Fruit fly (Drosophila melanogaster) whole organism, embryonic: ENCODE data around the gene CG10874.

Source experiments
- CG10147 ChIP-seq: fragments of 200-800 bp; sonication (Bioruptor generic); optimal IDR thresholded peaks from 2 replicates; lab custom pipeline; 2019; ENCODE audit warnings: missing biosample characterization, mild to moderate bottlenecking, missing genetic modification characterization, moderate library complexity
- CG10366 ChIP-seq: fragments of 200-800 bp; sonication (Bioruptor generic); IDR thresholded peaks from 2 replicates; pipeline ENCODE4 v1.3.6; 2022; ENCODE audit warnings: missing biosample characterization, missing genetic modification characterization
- CG10431 ChIP-seq: fragments of 200-800 bp; sonication (Bioruptor generic); optimal IDR thresholded peaks from 3 replicates; lab custom pipeline; 2018; ENCODE audit warnings: missing biosample characterization, mild to moderate bottlenecking, missing genetic modification characterization
- CG11085 ChIP-seq: fragments of 200-800 bp; sonication (Bioruptor generic); IDR thresholded peaks from 2 replicates; pipeline ENCODE4 v1.3.6; 2022; ENCODE audit warnings: missing biosample characterization, missing genetic modification characterization
- CG13287 ChIP-seq: fragments of 200-800 bp; sonication (Bioruptor generic); IDR thresholded peaks from 2 replicates; pipeline ENCODE4 v1.3.6; 2022; ENCODE audit warnings: missing biosample characterization, missing genetic modification characterization; ENCODE audit not compliant: partially characterized antibody
- CG13296 ChIP-seq: fragments of 200-800 bp; sonication (Bioruptor generic); optimal IDR thresholded peaks from 3 replicates; lab custom pipeline; 2018; ENCODE audit warnings: missing biosample characterization, mild to moderate bottlenecking, missing genetic modification characterization
- CG13624 ChIP-seq: fragments of 200-800 bp; sonication (Bioruptor generic); optimal IDR thresholded peaks from 2 replicates; lab custom pipeline; 2016; ENCODE audit warnings: missing biosample characterization, missing genetic modification characterization
- CG17829 ChIP-seq: fragments of 200-800 bp; optimal IDR thresholded peaks from 2 replicates; lab custom pipeline; 2019; ENCODE audit warnings: missing biosample characterization, mild to moderate bottlenecking, missing genetic modification characterization, moderate library complexity
- CG2202 ChIP-seq: fragments of 200-800 bp; sonication (Bioruptor generic); optimal IDR thresholded peaks from 2 replicates; lab custom pipeline; 2018; ENCODE audit warnings: missing biosample characterization, mild to moderate bottlenecking, missing genetic modification characterization
- CG2875 ChIP-seq: fragments of 200-800 bp; sonication (Bioruptor generic); optimal IDR thresholded peaks from 2 replicates; lab custom pipeline; 2017; ENCODE audit warnings: missing biosample characterization, mild to moderate bottlenecking, missing genetic modification characterization, missing genetic modification reagents
- CG2889 ChIP-seq: fragments of 200-800 bp; sonication (Bioruptor generic); IDR thresholded peaks from 3 replicates; pipeline ENCODE4 v1.3.6; 2022; ENCODE audit warnings: missing biosample characterization, missing genetic modification characterization
- CG31441 ChIP-seq: fragments of 200-800 bp; sonication (Bioruptor generic); IDR thresholded peaks from 2 replicates; pipeline ENCODE4 v1.3.6; 2022; ENCODE audit warnings: missing biosample characterization, missing genetic modification characterization
- CG4730 ChIP-seq: fragments of 200-800 bp; sonication (Bioruptor generic); IDR thresholded peaks from 2 replicates; pipeline ENCODE4 v1.3.6; 2022; ENCODE audit warnings: missing biosample characterization, missing genetic modification characterization
- CG4820 ChIP-seq: fragments of 200-800 bp; sonication (Bioruptor generic); optimal IDR thresholded peaks from 3 replicates; lab custom pipeline; 2016; ENCODE audit warnings: missing biosample characterization, missing genetic modification characterization
- CG5180 ChIP-seq: fragments of 200-800 bp; sonication (Bioruptor generic); optimal IDR thresholded peaks from 3 replicates; lab custom pipeline; 2017; ENCODE audit warnings: missing biosample characterization, missing genetic modification characterization, mild to moderate bottlenecking, moderate library complexity, missing genetic modification reagents
- CG6254 ChIP-seq: fragments of 200-800 bp; sonication (Bioruptor generic); optimal IDR thresholded peaks from 3 replicates; lab custom pipeline; 2017; ENCODE audit warnings: mild to moderate bottlenecking, missing biosample characterization, missing genetic modification reagents, missing genetic modification characterization
- CG6654 ChIP-seq: fragments of 200-800 bp; sonication (Bioruptor generic); optimal IDR thresholded peaks from 2 replicates; lab custom pipeline; 2017; ENCODE audit warnings: missing biosample characterization, mild to moderate bottlenecking, missing genetic modification characterization
- CG7556 ChIP-seq: fragments of 200-800 bp; sonication (Bioruptor generic); optimal IDR thresholded peaks from 2 replicates; lab custom pipeline; 2017; ENCODE audit warnings: missing biosample characterization, mild to moderate bottlenecking, missing genetic modification characterization
- CG8281 ChIP-seq: fragments of 200-800 bp; sonication (Bioruptor generic); optimal IDR thresholded peaks from 2 replicates; lab custom pipeline; 2018; ENCODE audit warnings: missing biosample characterization, mild to moderate bottlenecking, missing genetic modification characterization, moderate library complexity
- Doc2 ChIP-seq: fragments of 200-800 bp; sonication (Bioruptor generic); IDR thresholded peaks from 2 replicates; pipeline ENCODE4 v1.3.6; 2022; ENCODE audit warnings: missing biosample characterization, missing genetic modification characterization
- Eip74EF ChIP-seq, 2 experiments: fragments of 200-800 bp in 1 of 2; fragments of >200 bp in 1 of 2; sonication (Bioruptor generic) in 1 of 2; optimal IDR thresholded peaks; 2 replicates each; lab custom pipeline; 2017 to 2019; ENCODE audit warnings: missing biosample characterization in 2 of 2, missing genetic modification characterization in 2 of 2, mild to moderate bottlenecking in 1 of 2, moderate library complexity in 1 of 2
- Fer1 ChIP-seq: fragments of 200-800 bp; sonication (Bioruptor generic); optimal IDR thresholded peaks from 2 replicates; lab custom pipeline; 2017; ENCODE audit warnings: missing biosample characterization, mild to moderate bottlenecking, missing genetic modification characterization
- HLH3B ChIP-seq: fragments of 200-800 bp; sonication (Bioruptor generic); IDR thresholded peaks from 2 replicates; pipeline ENCODE4 v1.3.6; 2022; ENCODE audit warnings: missing biosample characterization, missing genetic modification characterization
- HmgD ChIP-seq: fragments of 200-800 bp; sonication (Bioruptor generic); optimal IDR thresholded peaks from 3 replicates; lab custom pipeline; 2016; ENCODE audit warnings: missing biosample characterization, missing genetic modification characterization
- Mes4 ChIP-seq: fragments of 200-800 bp; sonication (Bioruptor generic); optimal IDR thresholded peaks from 2 replicates; lab custom pipeline; 2016; ENCODE audit warnings: missing biosample characterization, missing genetic modification characterization
- NK7.1 ChIP-seq: fragments of 200-800 bp; sonication (Bioruptor generic); optimal IDR thresholded peaks from 3 replicates; lab custom pipeline; 2016; ENCODE audit warnings: missing biosample characterization, missing genetic modification characterization
- Nf-YA ChIP-seq: fragments of 200-800 bp; sonication (Bioruptor generic); IDR thresholded peaks from 2 replicates; pipeline ENCODE4 v1.3.6; 2022; ENCODE audit warnings: missing biosample characterization, missing genetic modification characterization
- Poxn ChIP-seq: fragments of 200-800 bp; sonication (Bioruptor generic); IDR thresholded peaks from 2 replicates; pipeline ENCODE4 v1.3.6; 2022; ENCODE audit warnings: missing biosample characterization, missing genetic modification characterization
- Scr ChIP-seq: fragments of 200-800 bp; sonication (Bioruptor generic); IDR thresholded peaks from 2 replicates; pipeline ENCODE4 v1.3.6; 2022; ENCODE audit warnings: missing biosample characterization, missing genetic modification characterization; ENCODE audit not compliant: partially characterized antibody
- Sox102F ChIP-seq: fragments of 200-800 bp; sonication (Bioruptor generic); optimal IDR thresholded peaks from 2 replicates; lab custom pipeline; 2018; ENCODE audit warnings: missing biosample characterization, mild to moderate bottlenecking, missing genetic modification characterization, moderate library complexity
- Stat92E ChIP-seq, 3 experiments: fragments of >200 bp in 2 of 3; fragments of 200-800 bp in 1 of 3; sonication (Bioruptor generic) in 1 of 3; optimal IDR thresholded peaks; 2 replicates each; lab custom pipeline; 2017 to 2019; ENCODE audit warnings: missing biosample characterization in 3 of 3, missing genetic modification characterization in 3 of 3, mild to moderate bottlenecking in 1 of 3, moderate library complexity in 1 of 3
- ab ChIP-seq: fragments of 200-800 bp; sonication (Bioruptor generic); optimal IDR thresholded peaks from 2 replicates; lab custom pipeline; 2016; ENCODE audit warnings: missing biosample characterization, missing genetic modification characterization
- bcd ChIP-seq: fragments of 200-800 bp; sonication (Bioruptor generic); optimal IDR thresholded peaks from 2 replicates; lab custom pipeline; 2017; ENCODE audit warnings: missing biosample characterization, mild to moderate bottlenecking, missing genetic modification characterization
- corto ChIP-seq: fragments of 200-800 bp; sonication (Bioruptor generic); optimal IDR thresholded peaks from 2 replicates; lab custom pipeline; 2016; ENCODE audit warnings: missing biosample characterization, mild to moderate bottlenecking, missing genetic modification characterization, moderate library complexity
- disco-r ChIP-seq: fragments of 200-800 bp; sonication (Bioruptor generic); optimal IDR thresholded peaks from 2 replicates; lab custom pipeline; 2016; ENCODE audit warnings: missing biosample characterization, missing genetic modification characterization
- fru ChIP-seq: fragments of >200 bp; optimal IDR thresholded peaks from 2 replicates; lab custom pipeline; 2017
- gcm ChIP-seq: fragments of 200-800 bp; sonication (Bioruptor generic); optimal IDR thresholded peaks from 2 replicates; lab custom pipeline; 2019; ENCODE audit warnings: missing biosample characterization, mild to moderate bottlenecking, missing genetic modification characterization, moderate library complexity
- ham ChIP-seq: fragments of 200-800 bp; sonication (Bioruptor generic); IDR thresholded peaks from 2 replicates; pipeline ENCODE4 v1.3.6; 2022; ENCODE audit warnings: missing biosample characterization, missing genetic modification characterization
- kay ChIP-seq: fragments of 200-800 bp; sonication (Bioruptor generic); optimal IDR thresholded peaks from 2 replicates; lab custom pipeline; 2016; ENCODE audit warnings: missing biosample characterization, missing genetic modification characterization
- odd ChIP-seq: fragments of 200-800 bp; sonication (Bioruptor generic); optimal IDR thresholded peaks from 2 replicates; lab custom pipeline; 2017; ENCODE audit warnings: missing biosample characterization, mild to moderate bottlenecking, missing genetic modification characterization
- p53 ChIP-seq: fragments of 200-800 bp; sonication (Bioruptor generic); optimal IDR thresholded peaks from 2 replicates; lab custom pipeline; 2016; ENCODE audit warnings: missing biosample characterization, missing genetic modification characterization
- ro ChIP-seq: fragments of 200-800 bp; sonication (Bioruptor generic); IDR thresholded peaks from 2 replicates; pipeline ENCODE4 v1.3.6; 2022; ENCODE audit warnings: missing biosample characterization, missing genetic modification characterization
- salm ChIP-seq: fragments of 200-800 bp; sonication (Bioruptor generic); optimal IDR thresholded peaks from 2 replicates; lab custom pipeline; 2018; ENCODE audit warnings: missing biosample characterization, mild to moderate bottlenecking, missing genetic modification characterization
- slou ChIP-seq: fragments of 200-800 bp; sonication (Bioruptor generic); optimal IDR thresholded peaks from 3 replicates; lab custom pipeline; 2016; ENCODE audit warnings: missing biosample characterization, missing genetic modification characterization
- sob ChIP-seq: fragments of 200-800 bp; sonication (Bioruptor generic); IDR thresholded peaks from 2 replicates; pipeline ENCODE4 v1.3.6; 2022; ENCODE audit warnings: missing biosample characterization, missing genetic modification characterization
- ssp ChIP-seq: fragments of 200-800 bp; sonication (Bioruptor generic); IDR thresholded peaks from 2 replicates; pipeline ENCODE4 v1.3.6; 2022; ENCODE audit warnings: missing biosample characterization, missing genetic modification characterization
- tgo ChIP-seq: fragments of 200-800 bp; sonication (Bioruptor generic); IDR thresholded peaks from 3 replicates; pipeline ENCODE4 v1.3.6; 2022; ENCODE audit warnings: missing biosample characterization, missing genetic modification characterization
- unpg ChIP-seq: fragments of 200-800 bp; sonication (Bioruptor generic); optimal IDR thresholded peaks from 3 replicates; lab custom pipeline; 2018; ENCODE audit warnings: missing biosample characterization, mild to moderate bottlenecking, missing genetic modification characterization, moderate library complexity
- yki ChIP-seq: fragments of >200 bp; optimal IDR thresholded peaks from 3 replicates; lab custom pipeline; 2018

The CG10874 gene

DNA sequence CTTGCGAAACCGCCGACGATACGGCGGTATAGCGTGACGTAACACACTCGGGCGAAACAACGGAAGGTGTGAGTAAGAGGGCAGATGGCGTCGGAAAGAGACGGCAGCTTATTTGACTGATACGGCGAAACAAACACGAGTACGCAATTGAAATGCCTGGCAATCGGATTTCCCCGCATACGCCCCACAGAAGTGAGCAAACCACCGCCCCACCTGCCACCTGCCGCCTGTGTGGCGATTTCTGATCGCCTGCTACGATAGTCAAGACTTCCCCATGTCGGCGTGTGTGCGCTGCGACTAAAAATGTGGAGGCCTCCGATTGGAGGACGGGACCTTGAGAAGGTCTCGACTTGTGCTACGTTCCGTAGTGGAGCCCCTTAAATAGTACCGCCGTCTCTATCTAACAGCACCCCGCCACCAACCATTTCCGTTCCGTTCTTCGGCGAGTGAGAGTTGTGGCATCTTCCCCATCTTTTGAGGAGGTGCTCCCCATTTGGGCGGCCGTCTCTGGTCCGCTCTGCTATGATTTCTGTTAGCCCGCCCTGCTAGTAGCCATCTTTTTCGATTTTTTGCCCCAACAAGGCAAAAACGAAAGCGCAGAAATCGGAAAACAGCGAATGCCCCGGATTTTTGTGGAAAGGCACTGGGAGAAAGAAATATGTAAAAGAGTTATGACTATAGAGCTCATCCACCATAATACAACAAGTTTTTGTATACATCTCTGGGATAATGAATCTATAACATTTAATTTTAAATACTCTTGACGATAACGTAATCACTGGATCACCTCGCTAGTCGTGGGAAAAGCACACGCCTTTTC, 6.6 kb upstream of the CG10874 start (continued):
- no peak for TF ChIP-seq Scr (GFP tag; lab: Robert Waterston, UW)
- peak; percentile 56 for TF ChIP-seq CG8281 (tag; lab: Kevin White, UChicago)
- no peak for TF ChIP-seq tgo (GFP tag; lab: Robert Waterston, UW)
- peak; percentile 64 for TF ChIP-seq CG10147 (GFP tag; lab: Kevin White, UChicago)
- peak; percentile 43 for TF ChIP-seq CG5180
- peak; percentile 43 for TF ChIP-seq odd (GFP tag; lab: Kevin White, UChicago)
- TF ChIP-seq Eip74EF (GFP tag; optimal IDR thresholded peaks at IDR 0.05; lab: Kevin White, UChicago) = peak in 1 of 2 experiments; percentile 73
- peak; percentile 84 for TF ChIP-seq CG2202
- peak; percentile 85 for TF ChIP-seq Mes4 (GFP tag; lab: Kevin White, UChicago)
- TF ChIP-seq ssp (GFP tag; lab: Robert Waterston, UW) = no peak
- TF ChIP-seq Doc2 (GFP tag; lab: Robert Waterston, UW) = no peak
- peak; percentile 12 for TF ChIP-seq CG10431 (GFP tag; lab: Kevin White, UChicago)
- no peak for TF ChIP-seq Nf-YA
- TF ChIP-seq CG13296 (GFP tag; lab: Kevin White, UChicago) = peak; percentile 62
- no peak for TF ChIP-seq sob (GFP tag; lab: Robert Waterston, UW)
- no peak for TF ChIP-seq CG11085 (GFP tag; lab: Robert Waterston, UW)
- TF ChIP-seq CG7556 (GFP tag; lab: Kevin White, UChicago) = peak; percentile 86
- peak; percentile 96 for TF ChIP-seq corto
- peak; percentile 84 for TF ChIP-seq CG17829 (tag; lab: Kevin White, UChicago)
- no peak for TF ChIP-seq Stat92E (GFP tag; optimal IDR thresholded peaks at IDR 0.05; lab: Kevin White, UChicago)
- TF ChIP-seq p53 (GFP tag; lab: Kevin White, UChicago) = peak; percentile 20
- peak; percentile 44 for TF ChIP-seq HmgD (GFP tag; lab: Kevin White, UChicago)
- peak; percentile 86 for TF ChIP-seq bcd (GFP tag; lab: Kevin White, UChicago)
- TF ChIP-seq HLH3B (GFP tag; lab: Robert Waterston, UW) = no peak
- TF ChIP-seq Sox102F (GFP tag; lab: Kevin White, UChicago) = peak; percentile 89
- peak; percentile 76 for TF ChIP-seq CG6254 (GFP tag; lab: Kevin White, UChicago)
- no peak for TF ChIP-seq ham (GFP tag; lab: Robert Waterston, UW)
- TF ChIP-seq CG4730 = no peak
- no peak for TF ChIP-seq yki (lab: Kevin White, UChicago)
- TF ChIP-seq Poxn (GFP tag; lab: Robert Waterston, UW) = no peak
- TF ChIP-seq kay (GFP tag; lab: Kevin White, UChicago) = peak; percentile 83
- TF ChIP-seq CG4820 (GFP tag; lab: Kevin White, UChicago) = peak; percentile 90
- peak; percentile 82 for TF ChIP-seq Fer1 (GFP tag; lab: Kevin White, UChicago)
- TF ChIP-seq salm (tag; lab: Kevin White, UChicago) = peak; percentile 69
- TF ChIP-seq ab (GFP tag; lab: Kevin White, UChicago) = peak; percentile 55
- TF ChIP-seq gcm (GFP tag; lab: Kevin White, UChicago) = peak; percentile 49
- TF ChIP-seq CG13287 (GFP tag; lab: Robert Waterston, UW) = no peak
- TF ChIP-seq CG2875 = peak; percentile 83
- no peak for TF ChIP-seq slou
- no peak for TF ChIP-seq CG2889
- TF ChIP-seq CG13624 = peak; percentile 81
- TF ChIP-seq NK7.1 (GFP tag; lab: Kevin White, UChicago) = peak; percentile 75
- peak; percentile 59 for TF ChIP-seq disco-r (GFP tag; lab: Kevin White, UChicago)
- no peak for TF ChIP-seq CG31441 (GFP tag; lab: Robert Waterston, UW)
- no peak for TF ChIP-seq CG10366 (GFP tag; lab: Robert Waterston, UW)
- peak; percentile 91 for TF ChIP-seq unpg
- TF ChIP-seq CG6654 = peak; percentile 67
- TF ChIP-seq ro (GFP tag; lab: Robert Waterston, UW) = no peak
- TF ChIP-seq fru (lab: Kevin White, UChicago) = no peak
